Fruit fly (Drosophila melanogaster) whole organism, embryonic: Measurements from ENCODE around the gene CG14252.

Source experiments
- Ada2b ChIP-seq: fragments of 200-800 bp; sonication (Bioruptor generic); IDR thresholded peaks from 2 replicates; pipeline ENCODE4 v1.3.6; 2022; ENCODE audit warnings: missing biosample characterization, missing genetic modification characterization
- Bteb2 ChIP-seq: fragments of 200-800 bp; sonication (Bioruptor generic); optimal IDR thresholded peaks from 2 replicates; lab custom pipeline; 2016; ENCODE audit warnings: missing biosample characterization, missing genetic modification characterization
- C15 ChIP-seq: fragments of 200-800 bp; sonication (Bioruptor generic); IDR thresholded peaks from 3 replicates; pipeline ENCODE4 v1.3.6; 2022; ENCODE audit warnings: missing biosample characterization, missing genetic modification characterization
- CG10209 ChIP-seq: fragments of 200-800 bp; sonication (Bioruptor generic); optimal IDR thresholded peaks from 3 replicates; lab custom pipeline; 2017; ENCODE audit warnings: missing biosample characterization, mild to moderate bottlenecking, missing genetic modification characterization, missing genetic modification reagents
- CG10321 ChIP-seq: fragments of 200-800 bp; sonication (Bioruptor generic); IDR thresholded peaks from 2 replicates; pipeline ENCODE4 v1.3.6; 2022; ENCODE audit warnings: missing biosample characterization, missing genetic modification characterization
- CG11504 ChIP-seq: fragments of 200-800 bp; sonication (Bioruptor generic); optimal IDR thresholded peaks from 3 replicates; lab custom pipeline; 2019; ENCODE audit warnings: missing biosample characterization, mild to moderate bottlenecking, missing genetic modification characterization, moderate library complexity
- CG13775 ChIP-seq: fragments of 200-800 bp; sonication (Bioruptor generic); optimal IDR thresholded peaks from 3 replicates; lab custom pipeline; 2017; ENCODE audit warnings: missing biosample characterization, mild to moderate bottlenecking, missing genetic modification characterization
- CG17568 ChIP-seq: fragments of 200-800 bp; sonication (Bioruptor generic); optimal IDR thresholded peaks from 2 replicates; lab custom pipeline; 2018; ENCODE audit warnings: missing biosample characterization, mild to moderate bottlenecking, missing genetic modification characterization, moderate library complexity
- CG17912 ChIP-seq: fragments of 200-800 bp; sonication (Bioruptor generic); optimal IDR thresholded peaks from 2 replicates; lab custom pipeline; 2018; ENCODE audit warnings: missing biosample characterization, mild to moderate bottlenecking, missing genetic modification characterization
- CG32767 ChIP-seq: fragments of 200-800 bp; sonication (Bioruptor generic); IDR thresholded peaks from 2 replicates; pipeline ENCODE4 v1.3.6; 2022; ENCODE audit warnings: missing biosample characterization, missing genetic modification characterization
- CG3407 ChIP-seq: fragments of 200-800 bp; sonication (Bioruptor generic); optimal IDR thresholded peaks from 2 replicates; lab custom pipeline; 2018; ENCODE audit warnings: missing biosample characterization, mild to moderate bottlenecking, missing genetic modification characterization
- CG4328 ChIP-seq: fragments of 200-800 bp; sonication (Bioruptor generic); optimal IDR thresholded peaks from 3 replicates; lab custom pipeline; 2017; ENCODE audit warnings: missing biosample characterization, missing genetic modification reagents, missing genetic modification characterization
- CG4360 ChIP-seq: fragments of 200-800 bp; sonication (Bioruptor generic); IDR thresholded peaks from 2 replicates; pipeline ENCODE4 v1.3.6; 2022; ENCODE audit warnings: missing biosample characterization, missing genetic modification characterization
- CG7357 ChIP-seq: fragments of 200-800 bp; sonication (Bioruptor generic); IDR thresholded peaks from 3 replicates; pipeline ENCODE4 v1.3.6; 2022; ENCODE audit warnings: missing biosample characterization, missing genetic modification characterization
- CG7372 ChIP-seq: fragments of 200-800 bp; sonication (Bioruptor generic); IDR thresholded peaks from 2 replicates; pipeline ENCODE4 v1.3.6; 2022; ENCODE audit warnings: missing biosample characterization, missing genetic modification characterization
- CG7556 ChIP-seq: fragments of 200-800 bp; sonication (Bioruptor generic); optimal IDR thresholded peaks from 2 replicates; lab custom pipeline; 2017; ENCODE audit warnings: missing biosample characterization, mild to moderate bottlenecking, missing genetic modification characterization
- CG8281 ChIP-seq: fragments of 200-800 bp; sonication (Bioruptor generic); optimal IDR thresholded peaks from 2 replicates; lab custom pipeline; 2018; ENCODE audit warnings: missing biosample characterization, mild to moderate bottlenecking, missing genetic modification characterization, moderate library complexity
- CG9797 ChIP-seq: fragments of 200-800 bp; sonication (Bioruptor generic); optimal IDR thresholded peaks from 3 replicates; lab custom pipeline; 2018; ENCODE audit warnings: missing biosample characterization, mild to moderate bottlenecking, missing genetic modification characterization
- Chrac-16 ChIP-seq: fragments of 200-800 bp; sonication (Bioruptor generic); optimal IDR thresholded peaks from 3 replicates; lab custom pipeline; 2016; ENCODE audit warnings: missing biosample characterization, missing genetic modification characterization
- Dll ChIP-seq: fragments of 200-800 bp; sonication (Bioruptor generic); IDR thresholded peaks from 4 replicates; pipeline ENCODE4 v1.3.6; 2022; ENCODE audit warnings: missing biosample characterization, missing genetic modification characterization; ENCODE audit not compliant: partially characterized antibody
- Fer1 ChIP-seq: fragments of 200-800 bp; sonication (Bioruptor generic); optimal IDR thresholded peaks from 2 replicates; lab custom pipeline; 2017; ENCODE audit warnings: missing biosample characterization, mild to moderate bottlenecking, missing genetic modification characterization
- Jarid2 ChIP-seq: fragments of 200-800 bp; sonication (Bioruptor generic); optimal IDR thresholded peaks from 3 replicates; lab custom pipeline; 2017; ENCODE audit warnings: mild to moderate bottlenecking, missing biosample characterization, missing genetic modification reagents, missing genetic modification characterization
- Meics ChIP-seq: fragments of 200-800 bp; sonication (Bioruptor generic); optimal IDR thresholded peaks from 2 replicates; lab custom pipeline; 2017; ENCODE audit warnings: missing biosample characterization, mild to moderate bottlenecking, missing genetic modification characterization
- Ptx1 ChIP-seq: fragments of 200-800 bp; sonication (Bioruptor generic); IDR thresholded peaks from 2 replicates; pipeline ENCODE4 v1.3.6; 2022; ENCODE audit warnings: missing biosample characterization, missing genetic modification characterization
- Side ChIP-seq: fragments of 200-800 bp; sonication (Bioruptor generic); optimal IDR thresholded peaks from 2 replicates; lab custom pipeline; 2016; ENCODE audit warnings: missing biosample characterization, missing genetic modification characterization
- Sox102F ChIP-seq: fragments of 200-800 bp; sonication (Bioruptor generic); optimal IDR thresholded peaks from 2 replicates; lab custom pipeline; 2018; ENCODE audit warnings: missing biosample characterization, mild to moderate bottlenecking, missing genetic modification characterization, moderate library complexity
- Sry-β ChIP-seq: fragments of 200-800 bp; sonication (Bioruptor generic); optimal IDR thresholded peaks from 2 replicates; lab custom pipeline; 2018; ENCODE audit warnings: missing biosample characterization, mild to moderate bottlenecking, missing genetic modification characterization, moderate library complexity
- YL-1 ChIP-seq: fragments of 200-800 bp; sonication (Bioruptor generic); optimal IDR thresholded peaks from 3 replicates; lab custom pipeline; 2017; ENCODE audit warnings: missing biosample characterization, mild to moderate bottlenecking, missing genetic modification characterization
- ase ChIP-seq: fragments of 200-800 bp; sonication (Bioruptor generic); IDR thresholded peaks from 3 replicates; pipeline ENCODE4 v1.3.6; 2022; ENCODE audit warnings: missing biosample characterization, missing genetic modification characterization
- bab2 ChIP-seq: fragments of 200-800 bp; sonication (Bioruptor generic); optimal IDR thresholded peaks from 2 replicates; lab custom pipeline; 2016; ENCODE audit warnings: missing biosample characterization, missing genetic modification characterization
- cato ChIP-seq: fragments of 200-800 bp; sonication (Bioruptor generic); optimal IDR thresholded peaks from 2 replicates; lab custom pipeline; 2016; ENCODE audit warnings: missing biosample characterization, missing genetic modification characterization, borderline replicate concordance
- chinmo ChIP-seq: fragments of 200-800 bp; sonication (Bioruptor generic); IDR thresholded peaks from 4 replicates; pipeline ENCODE4 v1.3.6; 2022; ENCODE audit warnings: missing biosample characterization, missing genetic modification characterization; ENCODE audit not compliant: partially characterized antibody
- ci ChIP-seq: fragments of 200-800 bp; sonication (Bioruptor generic); IDR thresholded peaks from 3 replicates; pipeline ENCODE4 v1.3.6; 2022; ENCODE audit warnings: missing biosample characterization, missing genetic modification characterization
- dati ChIP-seq: fragments of 200-800 bp; sonication (Bioruptor generic); IDR thresholded peaks from 2 replicates; pipeline ENCODE4 v1.3.6; 2022; ENCODE audit warnings: missing biosample characterization, missing genetic modification characterization
- ftz-f1 ChIP-seq: fragments of 200-800 bp; sonication (Bioruptor generic); optimal IDR thresholded peaks from 2 replicates; lab custom pipeline; 2016; ENCODE audit warnings: missing biosample characterization, missing genetic modification characterization
- gcm ChIP-seq: fragments of 200-800 bp; sonication (Bioruptor generic); optimal IDR thresholded peaks from 2 replicates; lab custom pipeline; 2019; ENCODE audit warnings: missing biosample characterization, mild to moderate bottlenecking, missing genetic modification characterization, moderate library complexity
- gro ChIP-seq: fragments of 200-800 bp; sonication (Bioruptor generic); optimal IDR thresholded peaks from 2 replicates; lab custom pipeline; 2016; ENCODE audit warnings: missing biosample characterization, missing genetic modification characterization
- gsb-n ChIP-seq: fragments of 200-800 bp; sonication (Bioruptor generic); optimal IDR thresholded peaks from 3 replicates; lab custom pipeline; 2018; ENCODE audit warnings: missing biosample characterization, mild to moderate bottlenecking, missing genetic modification characterization
- lab ChIP-seq: fragments of 200-800 bp; sonication (Bioruptor generic); optimal IDR thresholded peaks from 3 replicates; lab custom pipeline; 2017; ENCODE audit warnings: missing biosample characterization, missing genetic modification characterization, mild to moderate bottlenecking, moderate library complexity, missing genetic modification reagents
- pho ChIP-seq: fragments of 200-800 bp; sonication (Bioruptor generic); optimal IDR thresholded peaks from 2 replicates; lab custom pipeline; 2016; ENCODE audit warnings: missing biosample characterization, missing genetic modification characterization
- prd ChIP-seq, 3 experiments: fragments of >200 bp in 2 of 3; fragments of 200-800 bp in 1 of 3; sonication (Bioruptor generic) in 1 of 3; optimal IDR thresholded peaks in 2 of 3; IDR thresholded peaks in 1 of 3; 2 replicates in 2 of 3; 3 replicates in 1 of 3; pipeline versions ENCODE4 v1.3.6 to Lab custom; 2017 to 2022; ENCODE audit warnings: missing biosample characterization in 1 of 3, missing genetic modification characterization in 1 of 3
- ro ChIP-seq: fragments of 200-800 bp; sonication (Bioruptor generic); IDR thresholded peaks from 2 replicates; pipeline ENCODE4 v1.3.6; 2022; ENCODE audit warnings: missing biosample characterization, missing genetic modification characterization
- row ChIP-seq: fragments of 200-800 bp; sonication (Bioruptor generic); IDR thresholded peaks from 3 replicates; pipeline ENCODE4 v1.3.6; 2022; ENCODE audit warnings: missing biosample characterization, missing genetic modification characterization
- scrt ChIP-seq: fragments of 200-800 bp; sonication (Bioruptor generic); optimal IDR thresholded peaks from 2 replicates; lab custom pipeline; 2018; ENCODE audit warnings: missing biosample characterization, mild to moderate bottlenecking, missing genetic modification characterization, moderate library complexity
- sna ChIP-seq: fragments of 200-800 bp; sonication (Bioruptor generic); IDR thresholded peaks from 2 replicates; pipeline ENCODE4 v1.3.6; 2022; ENCODE audit warnings: missing biosample characterization, missing genetic modification characterization; ENCODE audit not compliant: partially characterized antibody
- tio ChIP-seq: fragments of 200-800 bp; sonication (Bioruptor generic); optimal IDR thresholded peaks from 2 replicates; lab custom pipeline; 2017; ENCODE audit warnings: missing biosample characterization, missing genetic modification characterization, inconsistent platforms
- trh ChIP-seq: fragments of 200-800 bp; sonication (Bioruptor generic); optimal IDR thresholded peaks from 2 replicates; lab custom pipeline; 2016; ENCODE audit warnings: missing biosample characterization, missing genetic modification characterization
- usp ChIP-seq: fragments of >200 bp; optimal IDR thresholded peaks from 2 replicates; lab custom pipeline; 2017; ENCODE audit warnings: missing biosample characterization, missing genetic modification characterization
- yki ChIP-seq: fragments of >200 bp; optimal IDR thresholded peaks from 3 replicates; lab custom pipeline; 2018

CG14252 gene

DNA sequence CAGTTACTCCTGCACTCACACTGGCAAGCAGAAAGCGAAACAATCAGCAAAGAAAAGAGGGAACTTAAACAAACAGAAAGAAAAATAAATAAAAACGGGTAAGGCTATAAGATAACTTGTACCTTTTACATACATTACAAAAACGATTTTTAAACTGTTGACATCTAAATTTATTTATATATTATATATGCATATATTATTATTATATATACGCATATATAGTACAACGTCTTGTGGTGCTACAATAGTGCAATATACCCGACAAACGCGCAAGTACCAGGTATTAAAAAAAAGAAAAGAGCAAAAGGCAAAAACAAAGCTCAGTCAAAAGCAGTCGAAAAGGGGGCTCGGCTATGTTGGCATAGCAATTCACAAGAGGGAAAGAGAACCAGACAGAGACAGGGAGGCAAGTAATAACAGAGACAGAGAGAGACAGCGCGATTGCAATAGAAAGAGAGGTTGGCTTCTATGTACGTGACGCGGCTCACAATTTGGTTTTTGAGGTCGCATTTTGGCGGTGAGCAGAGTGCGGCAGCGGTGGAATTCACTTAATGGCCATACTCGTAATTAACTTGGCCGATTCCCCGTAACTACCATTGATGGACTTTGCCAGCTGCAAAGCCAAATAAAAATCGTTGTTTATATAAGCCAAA, 8.8 kb downstream of the CG14252 start (continued):
- peak; percentile 89 for TF ChIP-seq ci (GFP tag; lab: Robert Waterston, UW)
- peak; percentile 61 for TF ChIP-seq gcm (GFP tag; lab: Kevin White, UChicago)
- TF ChIP-seq CG4360 (GFP tag; lab: Robert Waterston, UW): peak; percentile 67
- peak; percentile 76 for TF ChIP-seq gsb-n (tag; lab: Kevin White, UChicago)
- TF ChIP-seq dati: 0 out of 2 replicates have a peak, but pooled peaks have one; percentile 27
- TF ChIP-seq trh (GFP tag; lab: Kevin White, UChicago): peak; percentile 46
- TF ChIP-seq Bteb2 (GFP tag; lab: Kevin White, UChicago): no peak
- TF ChIP-seq CG7556 (GFP tag; lab: Kevin White, UChicago): peak; percentile 65
- no peak for TF ChIP-seq sna (GFP tag; lab: Robert Waterston, UW)
- TF ChIP-seq CG9797 (GFP tag; lab: Kevin White, UChicago): peak; percentile 11
- TF ChIP-seq ftz-f1 (GFP tag; lab: Kevin White, UChicago): peak; percentile 31
- TF ChIP-seq Ptx1: peak; percentile 90
- peak; percentile 54 for TF ChIP-seq Chrac-16 (GFP tag; lab: Kevin White, UChicago)
- no peak for TF ChIP-seq bab2 (GFP tag; lab: Kevin White, UChicago)
- TF ChIP-seq CG10321 (GFP tag; lab: Robert Waterston, UW): peak; percentile 87
- peak; percentile 60 for TF ChIP-seq CG7372 (GFP tag; lab: Robert Waterston, UW)
- no peak for TF ChIP-seq pho (GFP tag; lab: Kevin White, UChicago)
- TF ChIP-seq cato (GFP tag; lab: Kevin White, UChicago): no peak
- TF ChIP-seq Fer1 (GFP tag; lab: Kevin White, UChicago): peak; percentile 61
- TF ChIP-seq tio (GFP tag; lab: Kevin White, UChicago): peak; percentile 66
- peak; percentile 64 for TF ChIP-seq CG3407 (GFP tag; lab: Kevin White, UChicago)
- TF ChIP-seq ro (GFP tag; lab: Robert Waterston, UW): peak; percentile 64
- TF ChIP-seq Ada2b (GFP tag; lab: Robert Waterston, UW): peak; percentile 74
- TF ChIP-seq Jarid2: peak; percentile 40
- TF ChIP-seq CG32767 (GFP tag; lab: Robert Waterston, UW): peak; percentile 53; the same call in 1 of the 2 replicates
- TF ChIP-seq Side: no peak
- TF ChIP-seq Sox102F (GFP tag; lab: Kevin White, UChicago): peak; percentile 95
- peak; percentile 4 for TF ChIP-seq CG8281 (tag; lab: Kevin White, UChicago)
- no peak for TF ChIP-seq prd (optimal IDR thresholded peaks at IDR 0.05; lab: Kevin White, UChicago)
- TF ChIP-seq prd (GFP tag; IDR thresholded peaks at IDR 0.05; lab: Robert Waterston, UW): peak; percentile 86
- no peak for TF ChIP-seq CG17912 (GFP tag; lab: Kevin White, UChicago)
- TF ChIP-seq Dll (GFP tag; lab: Robert Waterston, UW): no peak
- TF ChIP-seq usp (GFP tag; lab: Kevin White, UChicago): no peak
- TF ChIP-seq Sry-β (GFP tag; lab: Kevin White, UChicago): no peak
- TF ChIP-seq CG17568 (GFP tag; lab: Kevin White, UChicago): peak; percentile 58
- TF ChIP-seq scrt (GFP tag; lab: Kevin White, UChicago): peak; percentile 51
- peak; percentile 78 for TF ChIP-seq ase (GFP tag; lab: Robert Waterston, UW)
- TF ChIP-seq lab: peak; percentile 85
- TF ChIP-seq CG7357 (GFP tag; lab: Robert Waterston, UW): peak; percentile 31; the same call in 1 of the 3 replicates
- peak; percentile 84 for TF ChIP-seq CG11504 (tag; lab: Kevin White, UChicago)
- peak; percentile 89 for TF ChIP-seq row (GFP tag; lab: Robert Waterston, UW)
- TF ChIP-seq chinmo (GFP tag; lab: Robert Waterston, UW): peak; percentile 87; the same call in 3 of the 4 replicates
- TF ChIP-seq Meics (GFP tag; lab: Kevin White, UChicago): peak; percentile 69
- no peak for TF ChIP-seq gro (GFP tag; lab: Kevin White, UChicago)
- peak; percentile 54 for TF ChIP-seq CG13775 (GFP tag; lab: Kevin White, UChicago)
- no peak for TF ChIP-seq CG4328 (GFP tag; lab: Kevin White, UChicago)
- no peak for TF ChIP-seq yki (lab: Kevin White, UChicago)
- TF ChIP-seq CG10209 (GFP tag; lab: Kevin White, UChicago): peak; percentile 79
- TF ChIP-seq C15 (GFP tag; lab: Robert Waterston, UW): no peak
- peak; percentile 12 for TF ChIP-seq YL-1
